Worm (Caenorhabditis elegans): ENCODE measurements around the gene cyk-4.

ce11 chrIII:13721066-13721465, 50.0 kb downstream of the cyk-4 start:
- TF ChIP-seq pqm-1 (tag; optimal IDR thresholded peaks at IDR 0.05) = no peak
- TF ChIP-seq ceh-16 (tag; optimal IDR thresholded peaks at IDR 0.05) = no peak
- no peak for TF ChIP-seq nhr-67 (tag; optimal IDR thresholded peaks at IDR 0.05)
- TF ChIP-seq elt-3 (tag; optimal IDR thresholded peaks at IDR 0.05) = no peak
- TF ChIP-seq nhr-237 (tag; optimal IDR thresholded peaks at IDR 0.05) = no peak
